Worm (Caenorhabditis elegans) whole organism, midembryonic: ENCODE data around the gene C01B10.9.

Experiments
- T22C8.4 ChIP-seq: fragments of 200-800 bp; sonication (Bioruptor generic); IDR thresholded peaks from 2 replicates; pipeline ENCODE4 v1.3.6; 2022; ENCODE audit warnings: missing genetic modification characterization, missing compliant biosample characterization
- cog-1 ChIP-seq: sonication (generic microtip); optimal IDR thresholded peaks from 2 replicates; lab custom pipeline; 2016; ENCODE audit warnings: missing genetic modification characterization, missing compliant biosample characterization
- flt-1 ChIP-seq: fragments of 200-800 bp; sonication (Bioruptor generic); IDR thresholded peaks from 2 replicates; pipeline ENCODE4 v1.3.6; 2022; ENCODE audit warnings: missing genetic modification characterization, missing compliant biosample characterization
- klf-2 ChIP-seq: fragments of 200-800 bp; sonication (Bioruptor generic); conservative IDR thresholded peaks from 2 replicates; pipeline ENCODE4 v1.3.6; 2022; ENCODE audit warnings: missing genetic modification reagents, missing genetic modification characterization, missing compliant biosample characterization
- med-1 ChIP-seq: sonication (generic microtip); optimal IDR thresholded peaks from 2 replicates; lab custom pipeline; 2017; ENCODE audit warnings: missing genetic modification characterization, mild to moderate bottlenecking, missing compliant biosample characterization, antibody characterized with exemption, missing genetic modification reagents; ENCODE audit not compliant: insufficient read depth
- ref-1 ChIP-seq: fragments of 200-800 bp; sonication (Bioruptor generic); conservative IDR thresholded peaks from 2 replicates; pipeline ENCODE4 v1.3.6; 2022; ENCODE audit warnings: missing genetic modification reagents, missing genetic modification characterization, missing compliant biosample characterization
- tab-1 ChIP-seq: fragments of 200-800 bp; sonication (Bioruptor generic); IDR thresholded peaks from 2 replicates; pipeline ENCODE4 v1.3.6; 2022; ENCODE audit warnings: missing genetic modification characterization, missing compliant biosample characterization
- ztf-23 ChIP-seq: fragments of 200-800 bp; sonication (Bioruptor generic); IDR thresholded peaks from 2 replicates; pipeline ENCODE4 v1.3.6; 2022; ENCODE audit warnings: missing genetic modification reagents, missing genetic modification characterization, missing compliant biosample characterization
- ztf-29 ChIP-seq: fragments of 200-800 bp; sonication (Bioruptor generic); IDR thresholded peaks from 2 replicates; pipeline ENCODE4 v1.3.6; 2022; ENCODE audit warnings: missing genetic modification reagents, missing genetic modification characterization, missing compliant biosample characterization

- TF ChIP-seq T22C8.4 (GFP tag; lab: Robert Waterston, UW), result no peak
- no peak for TF ChIP-seq flt-1 (GFP tag; lab: Robert Waterston, UW)
- no peak for TF ChIP-seq med-1
- TF ChIP-seq tab-1 (GFP tag; lab: Robert Waterston, UW), result no peak
- no peak for TF ChIP-seq cog-1
- no peak for TF ChIP-seq ztf-29 (GFP tag; lab: Robert Waterston, UW)
- TF ChIP-seq ref-1 (GFP tag; lab: Robert Waterston, UW), result no peak
- no peak for TF ChIP-seq ztf-23 (GFP tag; lab: Robert Waterston, UW)
- TF ChIP-seq klf-2 (GFP tag; lab: Robert Waterston, UW), result no peak
Measured at ce11 chrIV:6582604-6583003, 49.4 kb upstream of the C01B10.9 start, which contains the start of gene odr-8.
